Fruit fly (Drosophila melanogaster): Measurements from ENCODE around the gene Prp31.

The Prp31 gene

dm6 chr3L:15174823-15175222, 15.9 kb downstream of the Prp31 start:
- TF ChIP-seq CG17801 (GFP tag; optimal IDR thresholded peaks at IDR 0.05; ENCODE audit: partially characterized antibody) = no peak

dm6 chr3L:15176641-15177215, 17.8 kb downstream of the Prp31 start:
- no peak for TF ChIP-seq CG17801 (GFP tag; optimal IDR thresholded peaks at IDR 0.05; ENCODE audit: partially characterized antibody)

- TF ChIP-seq CG17801 (GFP tag; optimal IDR thresholded peaks at IDR 0.05; ENCODE audit: partially characterized antibody) = no peak
Measured at dm6 chr3L:15178618-15179017, 19.7 kb downstream of the Prp31 start.

- TF ChIP-seq CG17801 (GFP tag; optimal IDR thresholded peaks at IDR 0.05; ENCODE audit: partially characterized antibody) = no peak
Measured at dm6 chr3L:15180816-15181215, 21.9 kb downstream of the Prp31 start.

DNA sequence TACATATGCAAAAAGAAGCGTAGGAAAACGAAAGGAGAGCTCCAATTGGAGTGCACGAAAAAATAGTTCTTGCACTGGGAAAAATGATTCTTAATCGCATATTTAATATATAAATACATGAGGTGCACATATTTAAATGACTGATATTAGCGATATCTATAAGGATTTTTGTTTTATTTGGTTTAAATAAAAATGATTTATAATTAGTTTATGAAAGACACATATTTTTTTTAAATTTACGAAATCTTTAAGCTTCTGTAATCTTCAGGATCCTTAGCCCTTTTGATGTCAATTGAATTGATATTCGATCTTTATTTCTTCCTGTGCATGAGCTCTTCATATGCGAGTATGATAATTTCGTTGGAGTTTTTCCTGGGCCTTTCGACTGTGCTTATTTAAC, 28.9 kb downstream of the Prp31 start:
- no peak for TF ChIP-seq CG17801 (GFP tag; optimal IDR thresholded peaks at IDR 0.05; ENCODE audit: partially characterized antibody)

DNA sequence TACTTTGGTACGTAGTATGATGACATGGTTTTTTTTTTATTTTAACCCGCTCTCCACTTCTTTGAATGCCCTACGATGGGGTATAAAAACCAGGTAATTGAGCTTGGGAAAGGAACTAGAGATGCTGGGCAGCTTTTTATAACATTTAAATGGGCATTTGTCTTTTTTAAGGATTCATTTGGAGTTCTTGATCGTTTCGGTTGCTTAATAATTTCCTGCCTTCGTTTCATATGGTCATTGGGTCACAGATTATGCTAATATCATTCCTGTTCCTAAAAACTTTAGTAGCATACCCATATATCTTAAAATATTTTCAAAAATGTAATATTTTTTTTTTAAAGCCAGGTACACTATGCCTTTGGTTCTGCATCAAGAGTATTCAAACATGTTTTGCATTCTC, 29.8 kb downstream of the Prp31 start:
- TF ChIP-seq CG17801 (GFP tag; optimal IDR thresholded peaks at IDR 0.05; ENCODE audit: partially characterized antibody) = no peak

DNA sequence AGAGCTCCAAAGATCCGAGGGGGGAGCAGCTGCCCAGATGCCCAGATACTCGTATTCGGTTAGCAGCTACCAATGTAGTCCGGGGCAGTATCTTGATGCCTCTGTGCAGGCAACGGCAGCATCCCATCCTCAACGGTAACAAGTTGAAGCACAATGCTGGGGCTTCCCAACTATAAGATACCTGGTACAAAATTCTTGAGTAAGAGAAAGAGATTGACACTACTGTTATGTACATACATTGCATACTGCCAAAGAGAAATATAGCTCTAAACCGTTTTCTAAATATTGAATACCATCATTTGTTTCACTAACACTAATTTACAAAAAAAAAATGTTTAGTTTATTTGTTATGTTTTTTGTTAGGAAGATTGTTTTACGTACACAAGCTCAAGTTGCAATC, 30.8 kb downstream of the Prp31 start:
- TF ChIP-seq CG17801 (GFP tag; optimal IDR thresholded peaks at IDR 0.05; ENCODE audit: partially characterized antibody) = no peak

- TF ChIP-seq CG17801 (GFP tag; optimal IDR thresholded peaks at IDR 0.05; ENCODE audit: partially characterized antibody) = no peak
Measured at dm6 chr3L:15192172-15192571, 33.3 kb downstream of the Prp31 start.

- no peak for TF ChIP-seq CG17801 (GFP tag; optimal IDR thresholded peaks at IDR 0.05; ENCODE audit: partially characterized antibody)
Measured at dm6 chr3L:15195548-15195947, 36.6 kb downstream of the Prp31 start.

- TF ChIP-seq CG17801 (GFP tag; optimal IDR thresholded peaks at IDR 0.05; ENCODE audit: partially characterized antibody) = no peak
Measured at dm6 chr3L:15196189-15196588, 37.3 kb downstream of the Prp31 start.

DNA sequence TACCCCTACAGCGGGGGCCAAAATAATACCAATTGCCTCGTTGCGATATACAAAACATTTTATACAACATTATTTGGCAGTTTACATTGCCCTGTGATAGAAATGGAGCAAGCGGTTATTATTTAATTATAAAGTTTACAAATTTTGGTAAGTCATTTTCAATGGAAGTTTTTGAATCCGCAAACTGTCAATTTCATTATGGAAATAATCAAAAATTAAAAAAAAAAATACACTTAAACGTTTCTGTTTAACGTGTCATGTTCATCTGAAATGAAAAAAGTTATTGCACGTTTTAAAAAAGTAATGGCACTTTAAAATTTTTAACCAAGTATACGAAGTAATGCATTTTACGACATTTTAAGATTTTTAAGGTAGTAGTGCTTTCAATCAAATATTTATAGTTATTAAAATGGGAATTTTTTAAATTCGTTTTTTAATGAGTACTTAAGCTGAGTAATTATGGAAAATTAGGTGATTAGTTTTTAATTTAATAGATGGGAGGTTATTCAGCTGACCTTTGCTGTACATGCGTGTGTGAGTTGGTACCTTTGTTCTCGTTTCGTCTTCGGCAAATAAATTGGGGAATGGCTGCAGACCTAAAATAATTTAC, 37.9 kb downstream of the Prp31 start:
- no peak for TF ChIP-seq CG17801 (GFP tag; optimal IDR thresholded peaks at IDR 0.05; ENCODE audit: partially characterized antibody)

DNA sequence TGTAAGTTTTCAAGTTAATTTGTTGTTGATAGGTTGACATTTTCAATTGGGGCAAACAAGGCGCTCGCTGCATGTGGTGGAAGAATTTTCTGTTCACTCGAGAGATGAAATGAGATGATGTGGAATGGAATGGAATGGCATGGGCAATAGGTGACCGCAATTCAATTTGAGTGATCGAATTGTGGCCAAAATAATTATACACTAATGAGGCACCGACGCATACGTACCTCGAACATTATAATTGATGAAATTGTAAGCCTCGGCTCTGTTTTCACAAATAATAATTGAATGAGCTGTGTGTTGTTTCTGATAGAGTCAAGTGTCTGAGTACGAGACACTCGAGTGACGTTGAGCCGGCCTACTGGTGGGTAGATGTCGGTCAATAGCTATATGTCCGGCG, 39.1 kb downstream of the Prp31 start:
- no peak for TF ChIP-seq CG17801 (GFP tag; optimal IDR thresholded peaks at IDR 0.05; ENCODE audit: partially characterized antibody)

dm6 chr3L:15199216-15200090, 40.6 kb downstream of the Prp31 start:
- TF ChIP-seq CG17801 (GFP tag; optimal IDR thresholded peaks at IDR 0.05; ENCODE audit: partially characterized antibody) = no peak

DNA sequence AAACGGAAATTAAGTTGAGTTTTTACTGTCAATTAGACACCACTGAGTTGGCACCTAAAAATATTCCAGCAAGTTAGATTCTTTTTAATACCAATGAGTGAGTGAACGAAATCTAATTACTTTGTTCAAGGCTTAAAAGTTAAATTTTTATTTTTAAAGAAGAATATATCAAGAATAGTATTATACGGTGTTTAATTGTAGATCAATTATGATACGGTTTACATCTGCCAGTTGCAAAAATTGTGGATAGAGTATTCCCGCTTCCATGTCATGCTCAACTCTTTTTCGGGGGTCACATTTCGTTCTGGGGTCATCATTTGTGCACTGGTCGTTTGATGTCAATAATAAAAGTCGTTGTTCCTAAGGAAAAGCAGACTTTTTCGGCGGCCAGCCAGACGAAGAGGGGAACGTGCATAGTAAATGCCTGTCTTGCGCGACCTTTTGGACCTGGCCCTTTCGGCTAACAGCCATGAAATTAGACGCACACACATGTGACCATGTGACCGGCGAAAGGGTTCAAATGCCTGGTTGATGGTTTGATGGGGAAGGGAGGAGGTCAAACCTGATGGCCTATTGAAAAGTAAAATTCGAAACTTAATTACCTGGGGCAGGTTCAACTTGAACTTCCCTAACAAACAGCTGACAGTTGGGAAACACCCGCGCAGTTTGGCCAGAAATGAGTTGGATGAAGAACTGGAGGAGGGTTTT, 41.5 kb downstream of the Prp31 start:
- no peak for TF ChIP-seq CG17801 (GFP tag; optimal IDR thresholded peaks at IDR 0.05; ENCODE audit: partially characterized antibody)

DNA sequence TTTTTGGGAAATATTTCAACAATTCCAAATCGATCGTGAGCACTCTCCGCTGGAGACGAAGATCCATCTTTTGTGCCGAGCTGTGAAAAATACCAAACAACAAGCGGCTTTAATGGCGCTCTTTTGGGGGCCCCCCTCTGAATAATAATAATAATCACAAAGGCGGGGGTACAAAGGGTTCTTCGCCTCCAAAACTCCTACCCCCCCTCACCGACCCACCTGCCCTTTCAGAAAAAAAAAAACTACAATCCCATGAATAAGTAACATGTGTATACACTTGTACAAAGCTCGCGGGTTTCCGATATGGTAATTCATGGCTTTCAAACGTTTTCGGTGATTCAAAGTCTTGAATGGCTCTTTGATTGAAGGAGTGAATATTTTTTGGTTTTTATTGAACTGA, 42.5 kb downstream of the Prp31 start:
- TF ChIP-seq CG17801 (GFP tag; optimal IDR thresholded peaks at IDR 0.05; ENCODE audit: partially characterized antibody) = no peak

Data from ovary, adult (tissue).